Worm (Caenorhabditis elegans) whole organism, L4 larva: ENCODE results near the gene C25D7.9.

ENCODE experiments used
- F10B5.3 ChIP-seq: sonication (generic microtip); optimal IDR thresholded peaks from 2 replicates; lab custom pipeline; 2016; ENCODE audit warnings: mild to moderate bottlenecking, missing genetic modification characterization, missing compliant biosample characterization
- F44E2.7 ChIP-seq: fragments of 200-800 bp; sonication (Bioruptor generic); IDR thresholded peaks from 2 replicates; pipeline ENCODE4 v2.1.2; 2022; ENCODE audit warnings: missing genetic modification characterization, missing compliant biosample characterization
- Y75B8A.6 ChIP-seq: fragments of 200-800 bp; sonication (Bioruptor generic); IDR thresholded peaks from 2 replicates; pipeline ENCODE4 v1.3.6; 2022; ENCODE audit warnings: missing genetic modification reagents, missing genetic modification characterization, missing compliant biosample characterization
- aha-1 ChIP-seq: fragments of 150-350 bp; peaks from one replicate; lab custom pipeline; 2014; ENCODE audit warnings: missing biosample characterization, missing genetic modification characterization
- ama-1 ChIP-seq: fragments of 150-350 bp; optimal IDR thresholded peaks from 2 replicates; lab custom pipeline; 2014; ENCODE audit warnings: inconsistent platforms, mixed read lengths
- arid-1 ChIP-seq: fragments of 200-800 bp; sonication (Bioruptor generic); conservative IDR thresholded peaks from 2 replicates; pipeline ENCODE4 v1.3.6; 2022; ENCODE audit warnings: missing genetic modification reagents, missing genetic modification characterization, missing compliant biosample characterization
- daf-12 ChIP-seq: fragments of 150-350 bp; optimal IDR thresholded peaks from 2 replicates; lab custom pipeline; 2014; ENCODE audit warnings: missing biosample characterization, missing genetic modification reagents, missing genetic modification characterization
- daf-16 ChIP-seq, 3 experiments: sonication (generic microtip); optimal IDR thresholded peaks; 2 replicates each; lab custom pipeline; 2016 to 2017; ENCODE audit warnings: missing genetic modification characterization in 3 of 3, missing genetic modification reagents in 3 of 3, mild to moderate bottlenecking in 2 of 3, missing compliant biosample characterization in 2 of 3, missing biosample characterization in 1 of 3, moderate library complexity in 1 of 3
- daf-8 ChIP-seq: fragments of 200-800 bp; sonication (Bioruptor generic); IDR thresholded peaks from 2 replicates; pipeline ENCODE4 v1.3.6; 2022; ENCODE audit warnings: missing genetic modification characterization, missing compliant biosample characterization
- dmd-6 ChIP-seq: fragments of 200-800 bp; sonication (Bioruptor generic); IDR thresholded peaks from 2 replicates; pipeline ENCODE4 v1.3.6; 2022; ENCODE audit warnings: missing genetic modification reagents, missing genetic modification characterization, missing compliant biosample characterization
- hmg-1.1 ChIP-seq: fragments of 200-800 bp; sonication (Bioruptor generic); IDR thresholded peaks from 2 replicates; pipeline ENCODE4 v1.3.6; 2022; ENCODE audit warnings: missing genetic modification reagents, missing genetic modification characterization, missing compliant biosample characterization
- jun-1 ChIP-seq: fragments of 150-350 bp; optimal IDR thresholded peaks from 2 replicates; lab custom pipeline; 2014; ENCODE audit warnings: missing biosample characterization, missing genetic modification reagents, missing genetic modification characterization
- lim-7 ChIP-seq: fragments of 200-800 bp; sonication (Bioruptor generic); IDR thresholded peaks from 2 replicates; pipeline ENCODE4 v1.3.6; 2022; ENCODE audit warnings: missing genetic modification characterization, missing compliant biosample characterization
- lin-38 ChIP-seq: fragments of 200-800 bp; sonication (Bioruptor generic); IDR thresholded peaks from 2 replicates; pipeline ENCODE4 v1.3.6; 2022; ENCODE audit warnings: missing genetic modification reagents, missing genetic modification characterization, missing compliant biosample characterization
- lin-39 ChIP-seq: fragments of 150-350 bp; optimal IDR thresholded peaks from 2 replicates; lab custom pipeline; 2014; ENCODE audit warnings: missing biosample characterization, missing genetic modification reagents, missing genetic modification characterization
- madf-5 ChIP-seq, 2 experiments: fragments of 200-800 bp; sonication (Bioruptor generic); IDR thresholded peaks; 2 replicates each; pipeline ENCODE4 v1.3.6; 2022; ENCODE audit warnings: missing compliant biosample characterization in 2 of 2, missing genetic modification characterization in 2 of 2
- mes-2 ChIP-seq: sonication (generic microtip); optimal IDR thresholded peaks from 2 replicates; lab custom pipeline; 2016; ENCODE audit warnings: missing genotype, mild to moderate bottlenecking, missing genetic modification characterization, missing compliant biosample characterization; ENCODE audit not compliant: poor library complexity, severe bottlenecking
- mxl-2 ChIP-seq: fragments of 200-800 bp; sonication (Bioruptor generic); conservative IDR thresholded peaks from 2 replicates; pipeline ENCODE4 v1.3.6; 2022; ENCODE audit warnings: missing genetic modification reagents, missing genetic modification characterization, missing compliant biosample characterization
- nhr-10 ChIP-seq: fragments of 150-350 bp; optimal IDR thresholded peaks from 2 replicates; lab custom pipeline; 2014; ENCODE audit warnings: missing biosample characterization, missing genetic modification characterization
- nhr-28 ChIP-seq: fragments of 150-350 bp; optimal IDR thresholded peaks from 2 replicates; lab custom pipeline; 2014; ENCODE audit warnings: missing biosample characterization, missing genetic modification characterization
- nhr-42 ChIP-seq: fragments of 200-800 bp; sonication (Bioruptor generic); IDR thresholded peaks from 2 replicates; pipeline ENCODE4 v1.3.6; 2022; ENCODE audit warnings: missing genetic modification characterization, missing compliant biosample characterization
- nhr-48 ChIP-seq: sonication (generic microtip); optimal IDR thresholded peaks from 2 replicates; lab custom pipeline; 2016; ENCODE audit warnings: mild to moderate bottlenecking, missing genetic modification characterization, missing compliant biosample characterization
- nhr-6 ChIP-seq: fragments of 150-350 bp; optimal IDR thresholded peaks from 2 replicates; lab custom pipeline; 2014; ENCODE audit warnings: missing biosample characterization, missing genetic modification characterization
- pha-4 ChIP-seq, 2 experiments: fragments of 150-350 bp in 1 of 2; fragments of 200-800 bp in 1 of 2; sonication (Bioruptor generic) in 1 of 2; IDR thresholded peaks in 1 of 2; optimal IDR thresholded peaks in 1 of 2; 2 replicates each; pipeline versions ENCODE4 v1.3.6 to Lab custom; 2014 to 2022; ENCODE audit warnings: missing genetic modification characterization in 2 of 2, missing genetic modification reagents in 2 of 2, missing biosample characterization in 1 of 2, missing compliant biosample characterization in 1 of 2
- php-3 ChIP-seq: fragments of 200-800 bp; sonication (Bioruptor generic); IDR thresholded peaks from 2 replicates; pipeline ENCODE4 v1.3.6; 2022; ENCODE audit warnings: missing genetic modification reagents, missing genetic modification characterization, missing compliant biosample characterization
- rbr-2 ChIP-seq: sonication (generic microtip); optimal IDR thresholded peaks from 2 replicates; lab custom pipeline; 2016; ENCODE audit warnings: missing genotype, missing genetic modification characterization, missing compliant biosample characterization
- sdz-12 ChIP-seq: fragments of 200-800 bp; sonication (Bioruptor generic); optimal IDR thresholded peaks from 2 replicates; lab custom pipeline; 2018; ENCODE audit warnings: mild to moderate bottlenecking, missing genetic modification characterization, missing compliant biosample characterization
- snpc-1.2 ChIP-seq: fragments of 200-800 bp; sonication (Bioruptor generic); IDR thresholded peaks from 2 replicates; pipeline ENCODE4 v1.3.6; 2022; ENCODE audit warnings: missing genetic modification reagents, missing genetic modification characterization, missing compliant biosample characterization
- snpc-4 ChIP-seq: fragments of 150-350 bp; optimal IDR thresholded peaks from 2 replicates; lab custom pipeline; 2014; ENCODE audit warnings: missing biosample characterization, missing genetic modification characterization
- spr-3 ChIP-seq: fragments of 200-800 bp; sonication (Bioruptor generic); optimal IDR thresholded peaks from 2 replicates; lab custom pipeline; 2018; ENCODE audit warnings: mild to moderate bottlenecking, missing genetic modification characterization, missing compliant biosample characterization
- unc-130 ChIP-seq: sonication (generic microtip); optimal IDR thresholded peaks from 2 replicates; lab custom pipeline; 2016; ENCODE audit warnings: missing genetic modification reagents, missing genetic modification characterization, missing compliant biosample characterization
- unc-62 ChIP-seq, 3 experiments: fragments of 150-350 bp in 1 of 3; sonication (generic microtip); optimal IDR thresholded peaks in 2 of 3; peaks in 1 of 3; 1 replicate in 1 of 3; 2 replicates in 2 of 3; lab custom pipeline; 2014 to 2017; ENCODE audit warnings: missing biosample characterization in 3 of 3, missing genetic modification characterization in 3 of 3, missing genetic modification reagents in 3 of 3, missing genotype in 1 of 3
- zip-11 ChIP-seq: fragments of 200-800 bp; sonication (Bioruptor generic); IDR thresholded peaks from 2 replicates; pipeline ENCODE4 v1.3.6; 2022; ENCODE audit warnings: missing genetic modification characterization, missing compliant biosample characterization

C25D7.9 gene

DNA sequence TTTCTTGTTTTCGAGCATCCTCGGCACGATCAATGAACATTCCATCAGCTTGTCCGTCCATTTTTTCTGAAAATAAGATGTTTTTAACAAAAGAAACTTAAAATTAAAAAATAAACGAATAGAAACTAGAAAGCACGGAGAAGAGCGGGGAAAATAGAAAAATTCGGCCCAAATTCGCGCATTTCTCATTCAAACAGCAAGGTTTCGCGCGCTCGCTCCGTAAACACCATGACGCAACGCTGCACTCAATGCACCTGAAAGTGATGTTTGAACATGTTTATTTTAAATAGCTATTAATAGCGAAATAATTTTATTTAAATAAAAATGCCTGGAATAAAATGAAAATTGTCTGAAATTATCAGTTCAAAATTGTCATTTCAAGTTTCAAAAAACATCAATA, 5.4 kb upstream of the C25D7.9 start, which contains the start of the genes mcm-3 and C25D7.15 (continued):
- TF ChIP-seq arid-1 (GFP tag; lab: Robert Waterston, UW) (no peak), lin-38 (GFP tag; lab: Robert Waterston, UW) (peak; percentile 66), hmg-1.1 (GFP tag; lab: Robert Waterston, UW) (no peak), nhr-28 (tag; lab: Kevin White, UChicago) (no peak), php-3 (GFP tag; lab: Robert Waterston, UW) (no peak), nhr-48 (tag; lab: Kevin White, UChicago) (peak; percentile 12), pha-4 (GFP tag; IDR thresholded peaks at IDR 0.05; lab: Robert Waterston, UW) (no peak), pha-4 (tag; optimal IDR thresholded peaks at IDR 0.05; lab: Kevin White, UChicago) (no peak), rbr-2 (tag; lab: Kevin White, UChicago) (no peak), nhr-10 (tag; lab: Kevin White, UChicago) (no peak), Y75B8A.6 (GFP tag; lab: Robert Waterston, UW) (no peak), jun-1 (tag; lab: Kevin White, UChicago) (no peak), unc-130 (peak; percentile 25), daf-12 (no peak), ama-1 (lab: Kevin White, UChicago) (no peak)

DNA sequence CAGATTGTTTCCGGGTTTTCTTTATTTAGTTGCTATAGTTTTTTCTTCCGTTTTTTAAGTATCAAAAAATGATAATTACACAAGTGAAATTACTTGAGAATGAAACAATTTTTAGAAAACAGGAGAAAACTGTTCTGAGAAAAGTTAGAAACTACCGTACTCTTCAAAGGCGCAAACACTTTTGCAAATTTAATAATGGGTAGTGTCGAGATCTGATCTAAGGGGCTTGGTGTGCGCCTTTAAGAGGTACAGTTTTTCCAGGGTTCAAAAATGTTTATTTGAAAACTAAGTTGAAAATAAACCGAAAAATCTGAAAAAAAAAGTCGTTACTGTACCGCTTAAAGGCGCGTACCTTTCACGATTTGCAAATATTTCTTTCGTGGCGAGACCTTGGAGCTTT, 4.3 kb upstream of the C25D7.9 start:
- no peak for TF ChIP-seq nhr-48 (tag; lab: Kevin White, UChicago)
- peak; percentile 73 for TF ChIP-seq aha-1
- peak in 1 of 2 experiments; percentile 18 for TF ChIP-seq unc-62 (GFP tag; optimal IDR thresholded peaks at IDR 0.05 in 1 of 2; lab: Kevin White, UChicago)
- TF ChIP-seq unc-62 (tag; optimal IDR thresholded peaks at IDR 0.05; lab: Kevin White, UChicago) = no peak
- TF ChIP-seq, all 104 proteins: peak for 2

DNA sequence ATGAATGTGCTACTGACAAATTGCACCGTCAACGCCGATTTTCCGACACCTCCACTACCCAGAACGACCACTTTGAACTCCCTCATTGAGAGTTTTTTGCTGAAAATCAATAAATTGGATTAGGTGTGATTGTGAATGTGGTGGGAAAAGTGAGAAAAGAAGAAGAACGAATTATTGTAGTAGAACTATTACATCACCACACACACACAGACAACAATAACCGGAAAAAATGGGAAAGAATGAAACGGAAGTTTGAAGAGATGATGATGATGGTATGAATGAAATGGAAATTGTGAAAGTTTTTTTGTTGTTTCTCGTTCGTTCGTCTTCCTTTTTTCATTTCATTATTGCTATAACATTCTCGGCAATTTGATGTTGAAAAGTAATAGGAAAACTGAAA, 948 bp upstream of the C25D7.9 start, which contains the start of gene rap-2:
TSS of gene rap-2 (minus strand) at position 101 of the 400 bp plus-strand sequence.
- TF ChIP-seq snpc-4 = no peak
- TF ChIP-seq zip-11 (GFP tag; lab: Robert Waterston, UW) = no peak
- TF ChIP-seq madf-5 (GFP tag; IDR thresholded peaks at IDR 0.05; lab: Robert Waterston, UW) = no peak

DNA sequence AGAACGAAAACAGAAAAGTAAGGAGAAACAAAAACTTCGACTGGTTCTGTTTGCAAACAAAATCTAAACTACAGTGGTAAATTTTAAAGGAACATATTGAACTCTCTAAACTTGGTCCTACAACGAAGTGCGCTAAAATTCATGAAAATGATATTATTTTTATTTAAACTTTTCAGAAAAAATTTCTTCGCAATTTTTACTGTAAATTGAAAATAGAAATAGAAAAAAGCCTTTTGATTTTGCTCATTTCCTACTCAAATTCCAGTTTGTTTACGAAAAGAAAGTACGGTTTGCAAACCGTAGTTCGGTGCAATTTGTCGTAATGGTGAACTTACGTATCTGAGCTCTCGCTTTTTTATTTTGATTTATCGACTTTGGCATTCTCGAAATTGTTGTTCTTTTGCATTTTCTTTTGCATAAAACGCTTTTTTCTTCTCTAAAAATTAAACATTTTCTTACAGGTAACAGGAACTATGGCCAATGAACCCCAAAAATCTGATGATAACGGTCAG, 958 bp downstream of the C25D7.9 start, which contains the start of gene otub-1:
TSS of gene otub-1 (plus strand) at position 462 of the 512 bp plus-strand sequence.
- peak in 1 of 2 experiments; percentile 47 for TF ChIP-seq unc-62 (GFP tag; optimal IDR thresholded peaks at IDR 0.05 in 1 of 2; lab: Kevin White, UChicago)
- TF ChIP-seq unc-62 (tag; optimal IDR thresholded peaks at IDR 0.05; lab: Kevin White, UChicago) = no peak
- TF ChIP-seq aha-1 = peak; percentile 81
- no peak for TF ChIP-seq daf-16 (GFP tag; optimal IDR thresholded peaks at IDR 0.05; lab: Kevin White, UChicago)
- peak; percentile 1 for TF ChIP-seq daf-16 (tag; optimal IDR thresholded peaks at IDR 0.05; lab: Kevin White, UChicago)
- peak; percentile 75 for TF ChIP-seq unc-130
- TF ChIP-seq spr-3 (GFP tag; lab: Kevin White, UChicago) = no peak

DNA sequence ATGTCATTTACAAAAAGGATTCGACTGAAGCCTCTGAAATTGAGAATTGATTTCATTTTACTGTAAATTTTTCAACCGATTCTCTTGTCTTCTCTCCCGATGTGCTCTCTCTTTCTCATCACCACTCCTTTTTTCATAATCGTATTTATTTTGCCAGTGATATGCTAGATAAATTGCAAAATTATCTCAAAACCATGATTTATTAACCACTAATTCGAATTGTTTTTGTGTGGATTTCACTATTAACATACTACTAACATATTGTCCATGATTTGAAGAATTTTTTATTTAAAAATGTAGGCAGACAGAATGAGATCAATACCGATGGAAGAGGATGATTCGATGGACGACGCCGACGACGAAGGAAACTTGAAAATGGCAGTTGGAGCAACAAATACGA, 2.2 kb downstream of the C25D7.9 start, which contains the start of gene C25D7.10:
TSS of gene C25D7.10 (plus strand) at position 301 of the 400 bp plus-strand sequence.
- peak; percentile 27; the same call in 1 of the 2 replicates for TF ChIP-seq lin-38 (GFP tag; lab: Robert Waterston, UW)
- no peak for TF ChIP-seq lin-39
- no peak for TF ChIP-seq dmd-6
- no peak for TF ChIP-seq jun-1 (tag; lab: Kevin White, UChicago)
- no peak for TF ChIP-seq sdz-12 (GFP tag; lab: Kevin White, UChicago)
- no peak for TF ChIP-seq lim-7 (GFP tag; lab: Robert Waterston, UW)
- no peak for TF ChIP-seq mxl-2 (GFP tag; lab: Robert Waterston, UW)
- no peak for TF ChIP-seq nhr-6 (tag; lab: Kevin White, UChicago)

DNA sequence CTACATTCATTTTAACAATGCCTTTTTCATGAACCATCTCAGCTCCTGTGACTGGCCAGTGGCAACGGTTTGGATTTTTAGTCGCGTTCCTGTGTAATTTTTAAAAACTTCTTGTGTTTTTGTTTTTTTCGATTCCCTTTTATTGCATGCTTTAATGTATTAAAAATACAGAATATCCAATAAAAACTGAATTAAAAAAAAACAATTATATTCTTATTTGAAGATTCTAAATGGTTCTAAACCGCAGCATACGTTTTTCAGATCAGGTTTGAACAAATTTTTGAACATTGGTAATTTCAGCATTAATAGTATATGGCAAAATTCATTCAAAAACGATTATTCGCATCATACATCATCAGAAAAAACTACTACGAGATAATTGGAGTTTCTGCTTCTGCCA, 3.4 kb downstream of the C25D7.9 start, which contains the start of gene dnj-3:
TSS of gene dnj-3 (plus strand) at position 301 of the 400 bp plus-strand sequence.
- TF ChIP-seq nhr-42 (GFP tag; lab: Robert Waterston, UW) (no peak), mes-2 (tag; lab: Kevin White, UChicago) (no peak), daf-8 (GFP tag; lab: Robert Waterston, UW) (no peak), F44E2.7 (GFP tag; lab: Robert Waterston, UW) (no peak), snpc-1.2 (GFP tag; lab: Robert Waterston, UW) (no peak), nhr-10 (tag; lab: Kevin White, UChicago) (no peak), F10B5.3 (tag; lab: Kevin White, UChicago) (no peak)
- TF ChIP-seq, all 104 proteins: peak for 0
